Worm (Caenorhabditis elegans): ENCODE measurements around the gene K08D8.3.

K08D8.3 gene

ce11 chrIV:12869383-12869782, 37.1 kb downstream of the K08D8.3 start (continued):
- TF ChIP-seq ceh-27 (GFP tag; optimal IDR thresholded peaks at IDR 0.05) = no peak
- TF ChIP-seq hlh-26 (GFP tag; conservative IDR thresholded peaks at IDR 0.05) = no peak
- TF ChIP-seq lin-54 (GFP tag; optimal IDR thresholded peaks at IDR 0.05) = no peak
- TF ChIP-seq B0035.1 (tag; optimal IDR thresholded peaks at IDR 0.05) = no peak
- TF ChIP-seq let-607 (tag; optimal IDR thresholded peaks at IDR 0.05) = peak in 1 of 2 experiments; percentile 16
- no peak for TF ChIP-seq egl-44 (GFP tag; IDR thresholded peaks at IDR 0.05)
- TF ChIP-seq die-1 (tag; optimal IDR thresholded peaks at IDR 0.05) = no peak
- no peak for TF ChIP-seq athp-1 (tag; optimal IDR thresholded peaks at IDR 0.05)
- no peak for TF ChIP-seq pha-4 (tag; optimal IDR thresholded peaks at IDR 0.05)
- TF ChIP-seq ceh-40 (GFP tag; IDR thresholded peaks at IDR 0.05) = no peak

- TF ChIP-seq ztf-22 (GFP tag; optimal IDR thresholded peaks at IDR 0.05) (peak; percentile 11), atf-7 (tag; optimal IDR thresholded peaks at IDR 0.05) (peak; percentile 0), ccch-3 (GFP tag; optimal IDR thresholded peaks at IDR 0.05) (no peak), nfyb-1 (GFP tag; IDR thresholded peaks at IDR 0.05) (0 out of 2 replicates have a peak, but pooled peaks have one; percentile 24), nhr-80 (tag; optimal IDR thresholded peaks at IDR 0.05) (peak; percentile 90), ztf-25 (GFP tag; IDR thresholded peaks at IDR 0.05) (no peak), snpc-1.3 (tag; optimal IDR thresholded peaks at IDR 0.05; ENCODE audit: insufficient read depth) (no peak), sptf-2 (GFP tag; optimal IDR thresholded peaks at IDR 0.05) (no peak), nhr-27 (tag; optimal IDR thresholded peaks at IDR 0.05) (no peak), ets-4 (GFP tag; optimal IDR thresholded peaks at IDR 0.05) (no peak), B0035.1 (tag; optimal IDR thresholded peaks at IDR 0.05) (no peak), dox-1 (GFP tag; IDR thresholded peaks at IDR 0.05) (peak; percentile 53)
These were observed 40.6 kb downstream of the K08D8.3 start, which contains the start of gene clec-186 for ce11 chrIV:12865884-12866283. clec-186 (plus strand) TSS chrIV:12866109.

- TF ChIP-seq let-526 (GFP tag; IDR thresholded peaks at IDR 0.05) = no peak
- no peak for TF ChIP-seq xnd-1 (tag; optimal IDR thresholded peaks at IDR 0.05)
These were observed 46.7 kb downstream of the K08D8.3 start, which contains the start of gene gcy-18 for ce11 chrIV:12859797-12860196. gcy-18 (plus strand) TSS chrIV:12860097.

ce11 chrIV:12855248-12855647, 51.2 kb downstream of the K08D8.3 start, which contains the start of gene nstp-5:
nstp-5 (plus strand) TSS chrIV:12855548.
- TF ChIP-seq Y95B8A.8 (GFP tag; IDR thresholded peaks at IDR 0.05) (no peak), lin-26 (GFP tag; IDR thresholded peaks at IDR 0.05) (no peak), ceh-79 (tag; optimal IDR thresholded peaks at IDR 0.05) (no peak), ztf-25 (GFP tag; IDR thresholded peaks at IDR 0.05) (no peak), lir-1 (GFP tag; conservative IDR thresholded peaks at IDR 0.05) (no peak), B0019.2 (GFP tag; conservative IDR thresholded peaks at IDR 0.05) (no peak), Y79H2A.3 (GFP tag; conservative IDR thresholded peaks at IDR 0.05) (no peak), ceh-100 (GFP tag; IDR thresholded peaks at IDR 0.05) (no peak), pha-4 (tag; optimal IDR thresholded peaks at IDR 0.05) (no peak)

- TF ChIP-seq lsl-1 (GFP tag; optimal IDR thresholded peaks at IDR 0.05) = peak; percentile 22
- TF ChIP-seq hmg-1.2 (GFP tag; IDR thresholded peaks at IDR 0.05) = peak; percentile 57; the same call in 1 of the 2 replicates
- peak; percentile 32 for TF ChIP-seq lin-54 (GFP tag; optimal IDR thresholded peaks at IDR 0.05)
- TF ChIP-seq Y79H2A.3 (GFP tag; conservative IDR thresholded peaks at IDR 0.05) = no peak
- TF ChIP-seq efl-1 (GFP tag; optimal IDR thresholded peaks at IDR 0.05) = peak; percentile 60
- TF ChIP-seq ztf-3 (GFP tag; optimal IDR thresholded peaks at IDR 0.05) = no peak
- TF ChIP-seq gei-17 (GFP tag; optimal IDR thresholded peaks at IDR 0.05) = no peak
- TF ChIP-seq B0019.2 (GFP tag; conservative IDR thresholded peaks at IDR 0.05) = no peak
- no peak for TF ChIP-seq ceh-40 (GFP tag; IDR thresholded peaks at IDR 0.05)
- no peak for TF ChIP-seq ztf-22 (GFP tag; optimal IDR thresholded peaks at IDR 0.05)
- no peak for TF ChIP-seq snpc-4 (GFP tag; optimal IDR thresholded peaks at IDR 0.05)
- peak in 1 of 4 experiments; percentile 10 for TF ChIP-seq snpc-4 (tag; optimal IDR thresholded peaks at IDR 0.05)
These were observed 51.9 kb downstream of the K08D8.3 start for ce11 chrIV:12854372-12855114.

Measured in whole organism, young adult.